Worm (Caenorhabditis elegans): ENCODE measurements around the gene lido-16.

lido-16 gene

DNA sequence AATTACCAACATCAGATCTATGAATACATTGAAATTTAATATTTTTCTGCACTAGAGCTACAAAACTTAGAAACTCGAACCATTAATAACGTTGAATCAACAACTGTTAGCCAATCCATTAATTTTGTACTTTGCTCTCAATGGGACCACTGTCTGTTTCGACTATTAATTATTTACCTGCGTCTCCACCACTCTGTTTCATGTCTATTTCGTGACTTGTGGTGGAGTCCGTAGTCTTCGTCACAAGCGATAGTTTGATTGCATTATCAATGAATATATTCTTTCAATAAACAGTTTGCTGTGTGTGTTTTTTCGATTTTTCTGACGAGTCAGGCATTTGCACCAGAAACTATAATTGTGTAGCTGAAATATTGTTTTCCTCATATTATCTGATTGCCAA, 1.6 kb upstream of the lido-16 start:
- TF ChIP-seq hlh-1 (tag; optimal IDR thresholded peaks at IDR 0.05), result peak; percentile 68
- TF ChIP-seq nhr-237 (tag; optimal IDR thresholded peaks at IDR 0.05), result no peak
- TF ChIP-seq mep-1 (tag; optimal IDR thresholded peaks at IDR 0.05), result no peak
- TF ChIP-seq lin-13 (tag; optimal IDR thresholded peaks at IDR 0.05), result no peak
- peak; percentile 64 for TF ChIP-seq mab-5 (tag; optimal IDR thresholded peaks at IDR 0.05)
- no peak for TF ChIP-seq ceh-43 (GFP tag; optimal IDR thresholded peaks at IDR 0.05)
- TF ChIP-seq drap-1 (GFP tag; optimal IDR thresholded peaks at IDR 0.05), result no peak
- TF ChIP-seq sem-2 (GFP tag; optimal IDR thresholded peaks at IDR 0.05), result no peak
- no peak for TF ChIP-seq tbx-8 (GFP tag; optimal IDR thresholded peaks at IDR 0.05)
- no peak for TF ChIP-seq sptf-1 (tag; optimal IDR thresholded peaks at IDR 0.05)
- TF ChIP-seq elt-3 (tag; optimal IDR thresholded peaks at IDR 0.05), result no peak
- peak; percentile 22 for TF ChIP-seq unc-120 (tag; optimal IDR thresholded peaks at IDR 0.05; ENCODE audit: poor library complexity, severe bottlenecking)
- no peak for TF ChIP-seq nhr-76 (tag; optimal IDR thresholded peaks at IDR 0.05)
- TF ChIP-seq blmp-1 (tag; optimal IDR thresholded peaks at IDR 0.05), result no peak
- no peak for TF ChIP-seq ces-1 (GFP tag; optimal IDR thresholded peaks at IDR 0.05)
- TF ChIP-seq snpc-4 (tag; optimal IDR thresholded peaks at IDR 0.05), result no peak
- TF ChIP-seq lin-32 (GFP tag; optimal IDR thresholded peaks at IDR 0.05), result no peak
- TF ChIP-seq zip-8 (tag; optimal IDR thresholded peaks at IDR 0.05), result no peak
- TF ChIP-seq cnd-1 (tag; optimal IDR thresholded peaks at IDR 0.05), result no peak
- TF ChIP-seq ham-2 (GFP tag; optimal IDR thresholded peaks at IDR 0.05), result no peak
- TF ChIP-seq nhr-2 (tag; optimal IDR thresholded peaks at IDR 0.05), result no peak
- peak; percentile 25 for TF ChIP-seq unc-62 (GFP tag; optimal IDR thresholded peaks at IDR 0.05)

DNA sequence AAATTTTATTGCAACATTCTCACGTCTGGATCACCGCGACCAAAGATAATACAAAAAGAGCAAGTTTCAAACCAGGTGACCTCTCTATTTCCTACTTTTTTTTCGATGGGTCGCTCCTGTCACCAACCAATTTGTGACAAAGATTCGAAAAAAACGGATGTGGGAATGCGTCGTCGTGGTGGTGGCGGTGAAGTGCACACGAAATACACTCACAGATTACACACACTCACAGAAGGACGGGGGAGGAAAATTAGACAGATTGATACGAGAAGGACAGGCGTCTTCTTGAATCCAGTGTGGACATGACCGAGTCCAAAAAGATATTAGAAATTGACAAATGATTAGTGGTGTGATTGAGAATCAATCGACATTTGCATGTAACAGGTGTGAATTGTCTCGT, 2.0 kb downstream of the lido-16 start:
- peak; percentile 75 for TF ChIP-seq unc-62 (GFP tag; optimal IDR thresholded peaks at IDR 0.05)
- TF ChIP-seq nhr-2 (tag; optimal IDR thresholded peaks at IDR 0.05), result no peak

DNA sequence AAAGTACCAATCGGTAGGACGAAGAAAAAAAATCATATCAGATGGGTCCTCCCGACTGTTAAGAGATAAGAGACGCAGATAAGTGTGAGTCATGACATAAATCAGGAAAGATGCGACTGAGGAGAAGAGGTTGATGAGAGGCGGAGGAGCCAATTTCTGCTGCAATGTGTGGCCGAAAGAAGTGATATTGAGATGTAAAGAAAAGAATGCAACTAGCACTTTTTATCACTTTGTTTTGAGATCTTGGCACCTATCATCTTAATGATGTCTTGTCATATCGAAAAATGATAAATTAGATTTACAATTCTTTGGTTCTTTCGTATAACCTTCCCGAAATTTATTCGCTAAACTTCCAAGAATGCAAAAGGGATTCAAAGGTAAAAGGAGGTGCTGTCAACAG, 2.7 kb downstream of the lido-16 start, which contains the start of gene del-10:
del-10 (minus strand) TSS at position 24 of the 400 bp plus-strand sequence.
- no peak for TF ChIP-seq snpc-4 (tag; optimal IDR thresholded peaks at IDR 0.05)
- TF ChIP-seq unc-120 (tag; optimal IDR thresholded peaks at IDR 0.05; ENCODE audit: poor library complexity, severe bottlenecking), result peak; percentile 42
- TF ChIP-seq unc-62 (GFP tag; optimal IDR thresholded peaks at IDR 0.05), result peak; percentile 73
- no peak for TF ChIP-seq sem-2 (GFP tag; optimal IDR thresholded peaks at IDR 0.05)
- no peak for TF ChIP-seq mep-1 (tag; optimal IDR thresholded peaks at IDR 0.05)
- TF ChIP-seq nhr-12 (tag; optimal IDR thresholded peaks at IDR 0.05), result no peak
- no peak for TF ChIP-seq zip-8 (tag; optimal IDR thresholded peaks at IDR 0.05)
- TF ChIP-seq unc-39 (tag; optimal IDR thresholded peaks at IDR 0.05), result no peak
- no peak for TF ChIP-seq tbx-8 (GFP tag; optimal IDR thresholded peaks at IDR 0.05)
- TF ChIP-seq lin-32 (GFP tag; optimal IDR thresholded peaks at IDR 0.05), result no peak
- no peak for TF ChIP-seq M03D4.4 (tag; optimal IDR thresholded peaks at IDR 0.05)
- no peak for TF ChIP-seq mab-5 (tag; optimal IDR thresholded peaks at IDR 0.05)
- no peak for TF ChIP-seq cnd-1 (tag; optimal IDR thresholded peaks at IDR 0.05)
- no peak for TF ChIP-seq nhr-237 (tag; optimal IDR thresholded peaks at IDR 0.05)
- TF ChIP-seq nhr-28 (tag; optimal IDR thresholded peaks at IDR 0.05), result no peak
- no peak for TF ChIP-seq sptf-1 (tag; optimal IDR thresholded peaks at IDR 0.05)

DNA sequence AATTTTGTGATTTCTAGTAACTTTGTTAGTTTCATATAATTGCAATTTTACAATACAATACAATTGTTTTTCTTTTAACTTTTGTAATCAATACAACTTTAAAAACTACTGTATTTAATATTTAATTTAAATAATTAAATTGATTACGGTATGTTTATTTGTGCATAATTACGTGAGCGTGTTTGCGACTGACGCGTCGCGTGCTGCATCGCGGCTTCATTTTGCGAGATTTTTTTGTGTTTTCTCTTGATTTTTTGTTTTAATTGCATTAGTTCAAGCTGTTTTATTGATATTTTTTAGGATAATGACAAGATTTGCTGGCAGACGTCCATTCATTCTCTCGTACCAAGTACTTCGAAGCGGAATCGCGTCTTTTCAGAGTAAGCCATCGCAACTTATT, 8.1 kb downstream of the lido-16 start, which contains the start of gene T28D9.4:
T28D9.4 (plus strand) TSS at position 301 of the 400 bp plus-strand sequence.
- TF ChIP-seq unc-62 (GFP tag; optimal IDR thresholded peaks at IDR 0.05) (no peak), cnd-1 (tag; optimal IDR thresholded peaks at IDR 0.05) (no peak), pha-4 (tag; optimal IDR thresholded peaks at IDR 0.05) (no peak), lin-32 (GFP tag; optimal IDR thresholded peaks at IDR 0.05) (no peak), hlh-1 (tag; optimal IDR thresholded peaks at IDR 0.05) (no peak), ham-2 (GFP tag; optimal IDR thresholded peaks at IDR 0.05) (no peak), lsy-2 (tag; optimal IDR thresholded peaks at IDR 0.05) (no peak), ceh-43 (GFP tag; optimal IDR thresholded peaks at IDR 0.05) (no peak), drap-1 (GFP tag; optimal IDR thresholded peaks at IDR 0.05) (no peak), tbx-8 (GFP tag; optimal IDR thresholded peaks at IDR 0.05) (no peak), snpc-4 (tag; optimal IDR thresholded peaks at IDR 0.05) (no peak), ceh-39 (tag; optimal IDR thresholded peaks at IDR 0.05) (no peak), elt-1 (tag; optimal IDR thresholded peaks at IDR 0.05; ENCODE audit: borderline replicate concordance, insufficient read depth) (no peak), zip-8 (tag; optimal IDR thresholded peaks at IDR 0.05) (no peak), flh-1 (GFP tag; optimal IDR thresholded peaks at IDR 0.05) (no peak), mab-5 (tag; optimal IDR thresholded peaks at IDR 0.05) (no peak), bed-3 (GFP tag; optimal IDR thresholded peaks at IDR 0.05) (no peak)
